Fruit fly (Drosophila melanogaster) whole organism, pupa: ENCODE data around the gene comm.

Experiments used
- CG4496 ChIP-seq: fragments of 200-800 bp; sonication (Bioruptor generic); IDR thresholded peaks from 3 replicates; pipeline ENCODE4 v1.3.6; 2022; ENCODE audit warnings: missing biosample characterization, missing genetic modification characterization
- Pif1B ChIP-seq: fragments of 200-800 bp; sonication (Bioruptor generic); optimal IDR thresholded peaks from 3 replicates; lab custom pipeline; 2016; ENCODE audit warnings: missing biosample characterization, missing genetic modification characterization
- gl ChIP-seq: fragments of 200-800 bp; sonication (Bioruptor generic); optimal IDR thresholded peaks from 2 replicates; lab custom pipeline; 2018; ENCODE audit warnings: missing biosample characterization, mild to moderate bottlenecking, missing genetic modification characterization

DNA sequence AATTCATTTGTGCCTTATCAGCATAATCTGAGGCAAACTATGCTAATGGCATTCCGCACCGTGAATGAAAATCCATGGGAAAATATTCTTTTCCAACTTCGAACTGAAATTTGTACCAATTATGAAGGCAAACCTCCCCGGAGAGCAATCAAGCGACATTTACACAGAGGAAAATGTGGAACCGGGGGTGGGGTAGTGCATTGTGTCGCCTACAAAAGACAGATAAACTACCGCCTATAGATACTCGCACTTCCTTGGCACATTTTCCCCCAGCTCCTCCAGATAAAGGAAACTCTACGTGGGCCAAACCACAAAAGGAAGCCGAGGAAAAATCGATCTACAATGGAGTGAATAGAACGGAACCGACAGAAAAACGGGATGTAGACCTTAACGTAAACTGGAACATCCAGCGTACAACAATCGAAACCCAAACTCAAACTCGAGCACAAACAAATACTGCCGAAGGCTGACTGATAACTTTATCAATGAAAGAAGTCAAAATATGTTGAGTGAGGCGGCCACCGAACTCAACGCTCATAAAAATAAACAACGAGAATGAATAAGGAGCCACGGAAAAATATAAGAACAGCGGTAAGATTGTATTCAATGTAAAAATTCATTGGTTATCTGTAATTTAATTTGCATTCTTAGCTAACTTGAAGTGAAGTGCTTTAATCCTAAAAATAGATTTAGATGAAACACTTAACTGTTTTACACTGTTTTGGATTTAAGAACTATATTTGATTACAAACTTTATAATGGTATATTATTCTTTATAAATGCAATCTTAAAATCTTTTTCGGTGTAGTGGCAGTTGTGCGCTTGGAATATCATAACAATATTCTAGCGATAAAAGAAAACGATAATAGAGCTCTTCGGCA is 37.3 kb downstream of the comm start:
- TF ChIP-seq CG4496: no peak
- no peak for TF ChIP-seq gl (tag; lab: Kevin White, UChicago)
- no peak for TF ChIP-seq Pif1B (GFP tag; lab: Kevin White, UChicago)
